Fruit fly (Drosophila melanogaster) whole organism, prepupa: Measurements from ENCODE around the gene CG18294.
A peak's percentile ranks its signal among the peaks of the same experiment; 100 is the strongest.
"Not testable (repeated sequence)": the region's sequence is repeated elsewhere in the genome, so short reads cannot be mapped to it uniquely, and the experiment has no call there.

ENCODE experiments used
- CG10631 ChIP-seq: fragments of 200-800 bp; sonication (Bioruptor generic); optimal IDR thresholded peaks from 2 replicates; lab custom pipeline; 2016; ENCODE audit warnings: missing biosample characterization, missing genetic modification characterization
- CG11294 ChIP-seq: fragments of 200-800 bp; sonication (Bioruptor generic); IDR thresholded peaks from 2 replicates; pipeline ENCODE4 v1.3.6; 2022; ENCODE audit warnings: missing biosample characterization, missing genetic modification characterization
- CG15336 ChIP-seq: fragments of 200-800 bp; sonication (Bioruptor generic); IDR thresholded peaks from 2 replicates; pipeline ENCODE4 v1.3.6; 2022; ENCODE audit warnings: missing biosample characterization, missing genetic modification characterization
- CG16779 ChIP-seq: fragments of 200-800 bp; sonication (Bioruptor generic); optimal IDR thresholded peaks from 3 replicates; lab custom pipeline; 2017; ENCODE audit warnings: missing biosample characterization, mild to moderate bottlenecking, missing genetic modification characterization
- CG3032 ChIP-seq: fragments of 200-800 bp; optimal IDR thresholded peaks from 2 replicates; lab custom pipeline; 2019; ENCODE audit warnings: missing biosample characterization, mild to moderate bottlenecking, missing genetic modification characterization, moderate library complexity
- CG31627 ChIP-seq: fragments of 200-800 bp; sonication (Bioruptor generic); optimal IDR thresholded peaks from 3 replicates; lab custom pipeline; 2016; ENCODE audit warnings: missing biosample characterization, missing genetic modification characterization
- CG32006 ChIP-seq: fragments of 200-800 bp; sonication (Bioruptor generic); optimal IDR thresholded peaks from 3 replicates; lab custom pipeline; 2017; ENCODE audit warnings: missing biosample characterization, mild to moderate bottlenecking, missing genetic modification characterization
- CG3919 ChIP-seq: fragments of 200-800 bp; sonication (Bioruptor generic); optimal IDR thresholded peaks from 3 replicates; lab custom pipeline; 2016; ENCODE audit warnings: missing biosample characterization, missing genetic modification characterization
- CG4318 ChIP-seq: fragments of 200-800 bp; sonication (Bioruptor generic); optimal IDR thresholded peaks from 3 replicates; lab custom pipeline; 2017; ENCODE audit warnings: missing biosample characterization, mild to moderate bottlenecking, missing genetic modification characterization
- CG6163 ChIP-seq: fragments of 200-800 bp; sonication (Bioruptor generic); IDR thresholded peaks from 3 replicates; pipeline ENCODE4 v1.3.6; 2022; ENCODE audit warnings: missing biosample characterization, missing genetic modification characterization
- CG6276 ChIP-seq: fragments of 200-800 bp; sonication (Bioruptor generic); optimal IDR thresholded peaks from 2 replicates; lab custom pipeline; 2017; ENCODE audit warnings: missing biosample characterization, mild to moderate bottlenecking, missing genetic modification characterization
- CG6808 ChIP-seq: fragments of 200-800 bp; sonication (Bioruptor generic); optimal IDR thresholded peaks from 3 replicates; lab custom pipeline; 2017; ENCODE audit warnings: missing biosample characterization, missing genetic modification characterization, mild to moderate bottlenecking, moderate library complexity, missing genetic modification reagents
- CG6854 ChIP-seq: fragments of 200-800 bp; sonication (Bioruptor generic); optimal IDR thresholded peaks from 2 replicates; lab custom pipeline; 2017; ENCODE audit warnings: missing biosample characterization, mild to moderate bottlenecking, missing genetic modification characterization
- CG7368 ChIP-seq: fragments of 200-800 bp; sonication (Bioruptor generic); optimal IDR thresholded peaks from 3 replicates; lab custom pipeline; 2016; ENCODE audit warnings: missing biosample characterization, missing genetic modification characterization
- CG8119 ChIP-seq: fragments of 200-800 bp; sonication (Bioruptor generic); IDR thresholded peaks from 3 replicates; pipeline ENCODE4 v1.3.6; 2022; ENCODE audit warnings: missing biosample characterization, missing genetic modification characterization
- Eip75B ChIP-seq: fragments of 200-800 bp; sonication (Bioruptor generic); optimal IDR thresholded peaks from 3 replicates; lab custom pipeline; 2016; ENCODE audit warnings: missing biosample characterization, missing genetic modification characterization
- Eip78C ChIP-seq: fragments of 200-800 bp; sonication (Bioruptor generic); peaks from one replicate; lab custom pipeline; 2016; ENCODE audit warnings: missing biosample characterization, missing genetic modification characterization
- Eip93F ChIP-seq: fragments of 200-800 bp; sonication (Bioruptor generic); optimal IDR thresholded peaks from 2 replicates; lab custom pipeline; 2016; ENCODE audit warnings: missing biosample characterization, mild to moderate bottlenecking, missing genetic modification characterization
- Ets96B ChIP-seq: fragments of 200-800 bp; optimal IDR thresholded peaks from 2 replicates; lab custom pipeline; 2019; ENCODE audit warnings: missing biosample characterization, mild to moderate bottlenecking, missing genetic modification characterization, moderate library complexity
- Gug ChIP-seq: fragments of 200-800 bp; sonication (Bioruptor generic); IDR thresholded peaks from 2 replicates; pipeline ENCODE4 v1.3.6; 2022; ENCODE audit warnings: missing biosample characterization, missing genetic modification characterization
- Hr38 ChIP-seq: sonication (Bioruptor generic); optimal IDR thresholded peaks from 2 replicates; lab custom pipeline; 2016; ENCODE audit warnings: missing biosample characterization, missing genetic modification characterization
- Hr39 ChIP-seq: fragments of 200-800 bp; sonication (Bioruptor generic); optimal IDR thresholded peaks from 2 replicates; lab custom pipeline; 2016; ENCODE audit warnings: missing biosample characterization, missing genetic modification characterization
- Hr4 ChIP-seq: fragments of 200-800 bp; sonication (Bioruptor generic); optimal IDR thresholded peaks from 3 replicates; lab custom pipeline; 2016; ENCODE audit warnings: missing biosample characterization, missing genetic modification characterization
- Lpt ChIP-seq: fragments of 200-800 bp; sonication (Bioruptor generic); optimal IDR thresholded peaks from 3 replicates; lab custom pipeline; 2016; ENCODE audit warnings: missing biosample characterization, missing genetic modification characterization
- Smox ChIP-seq: fragments of 200-800 bp; sonication (Bioruptor generic); optimal IDR thresholded peaks from 3 replicates; lab custom pipeline; 2016; ENCODE audit warnings: missing biosample characterization, missing genetic modification characterization
- Sox15 ChIP-seq: fragments of 200-800 bp; sonication (Bioruptor generic); optimal IDR thresholded peaks from 3 replicates; lab custom pipeline; 2016; ENCODE audit warnings: missing biosample characterization, missing genetic modification characterization
- acj6 ChIP-seq: fragments of 200-800 bp; sonication (Bioruptor generic); optimal IDR thresholded peaks from 3 replicates; lab custom pipeline; 2016; ENCODE audit warnings: missing biosample characterization, missing genetic modification characterization
- cyc ChIP-seq: fragments of 200-800 bp; sonication (Bioruptor generic); optimal IDR thresholded peaks from 3 replicates; lab custom pipeline; 2016; ENCODE audit warnings: missing biosample characterization, missing genetic modification characterization
- eg ChIP-seq: fragments of 200-800 bp; sonication (Bioruptor generic); IDR thresholded peaks from 3 replicates; pipeline ENCODE4 v1.3.6; 2022; ENCODE audit warnings: missing biosample characterization, missing genetic modification characterization
- esn ChIP-seq: fragments of 200-800 bp; sonication (Bioruptor generic); optimal IDR thresholded peaks from 2 replicates; lab custom pipeline; 2016; ENCODE audit warnings: missing biosample characterization, mild to moderate bottlenecking, missing genetic modification characterization, moderate library complexity
- fd59A ChIP-seq: fragments of 200-800 bp; sonication (Bioruptor generic); optimal IDR thresholded peaks from 2 replicates; lab custom pipeline; 2017; ENCODE audit warnings: missing biosample characterization, mild to moderate bottlenecking, missing genetic modification characterization, missing genetic modification reagents
- fd85E ChIP-seq: fragments of 200-800 bp; sonication (Bioruptor generic); optimal IDR thresholded peaks from 3 replicates; lab custom pipeline; 2016; ENCODE audit warnings: missing biosample characterization, missing genetic modification characterization
- fkh ChIP-seq: fragments of 200-800 bp; sonication (Bioruptor generic); optimal IDR thresholded peaks from 3 replicates; lab custom pipeline; 2017; ENCODE audit warnings: missing biosample characterization, mild to moderate bottlenecking, missing genetic modification characterization, moderate library complexity
- lz ChIP-seq: fragments of 200-800 bp; sonication (Bioruptor generic); optimal IDR thresholded peaks from 3 replicates; lab custom pipeline; 2016; ENCODE audit warnings: missing biosample characterization, missing genetic modification characterization
- net ChIP-seq: fragments of 200-800 bp; sonication (Bioruptor generic); optimal IDR thresholded peaks from 3 replicates; lab custom pipeline; 2016; ENCODE audit warnings: missing biosample characterization, missing genetic modification characterization
- salr ChIP-seq, 2 experiments: fragments of 200-800 bp; sonication (Bioruptor generic); optimal IDR thresholded peaks; 3 replicates each; lab custom pipeline; 2016 to 2018; ENCODE audit warnings: missing biosample characterization in 2 of 2, missing genetic modification characterization in 2 of 2, mild to moderate bottlenecking in 1 of 2
- spab ChIP-seq: fragments of 200-800 bp; sonication (Bioruptor generic); optimal IDR thresholded peaks from 2 replicates; lab custom pipeline; 2017; ENCODE audit warnings: missing biosample characterization, mild to moderate bottlenecking, missing genetic modification characterization, missing genetic modification reagents
- svp ChIP-seq: fragments of 200-800 bp; sonication (Bioruptor generic); peaks from one replicate; lab custom pipeline; 2016; ENCODE audit warnings: missing biosample characterization, missing genetic modification characterization
- vri ChIP-seq: fragments of 200-800 bp; sonication (Bioruptor generic); optimal IDR thresholded peaks from 3 replicates; lab custom pipeline; 2016; ENCODE audit warnings: missing biosample characterization, mild to moderate bottlenecking, missing genetic modification characterization

Gene CG18294

dm6 chr3L:19475478-19475877 is at the start of gene CG18294, which contains the start of gene CG32213:
CG18294 (minus strand) TSS chr3L:19475578.
CG32213 (plus strand) TSS chr3L:19475839.
- not testable (repeated sequence) for TF ChIP-seq CG6808, cyc, svp (GFP tag; lab: Kevin White, UChicago)

- TF ChIP-seq CG6854 (GFP tag; lab: Kevin White, UChicago) (no peak), Gug (GFP tag; lab: Robert Waterston, UW) (no peak), CG31627 (GFP tag; lab: Kevin White, UChicago) (no peak), Sox15 (GFP tag; lab: Kevin White, UChicago) (no peak), net (GFP tag; lab: Kevin White, UChicago) (no peak), CG6276 (GFP tag; lab: Kevin White, UChicago) (peak; percentile 37), CG8119 (GFP tag; lab: Robert Waterston, UW) (peak; percentile 67), Eip93F (GFP tag; lab: Kevin White, UChicago) (no peak), CG3919 (GFP tag; lab: Kevin White, UChicago) (no peak), CG15336 (GFP tag; lab: Robert Waterston, UW) (peak; percentile 62), fd59A (no peak), acj6 (GFP tag; lab: Kevin White, UChicago) (no peak), spab (GFP tag; lab: Kevin White, UChicago) (no peak), Smox (GFP tag; lab: Kevin White, UChicago) (no peak), svp (GFP tag; lab: Kevin White, UChicago) (peak; percentile 28), CG32006 (GFP tag; lab: Kevin White, UChicago) (peak; percentile 14), Ets96B (tag; lab: Kevin White, UChicago) (no peak), CG6808 (GFP tag; lab: Kevin White, UChicago) (no peak), fd85E (GFP tag; lab: Kevin White, UChicago) (no peak), CG10631 (GFP tag; lab: Kevin White, UChicago) (no peak), CG3032 (no peak), CG11294 (GFP tag; lab: Robert Waterston, UW) (peak; percentile 29; the same call in 1 of the 2 replicates), eg (GFP tag; lab: Robert Waterston, UW) (peak; percentile 41; the same call in 1 of the 3 replicates)
Measured at dm6 chr3L:19524690-19525089, 49.3 kb upstream of the CG18294 start.

- TF ChIP-seq eg (GFP tag; lab: Robert Waterston, UW) (0 out of 3 replicates have a peak, but pooled peaks have one; percentile 29), acj6 (GFP tag; lab: Kevin White, UChicago) (no peak)
Measured at dm6 chr3L:19521093-19521492, 45.7 kb upstream of the CG18294 start.

dm6 chr3L:19520645-19521044 is 45.3 kb upstream of the CG18294 start, which contains the start of gene Cpr76Bc:
Cpr76Bc (plus strand) TSS chr3L:19520945.
- no peak for TF ChIP-seq esn (GFP tag; lab: Kevin White, UChicago)
- peak; percentile 36; the same call in 1 of the 2 replicates for TF ChIP-seq CG15336 (GFP tag; lab: Robert Waterston, UW)
- TF ChIP-seq lz (GFP tag; lab: Kevin White, UChicago) = no peak
- TF ChIP-seq Lpt = peak; percentile 4
- no peak for TF ChIP-seq CG8119 (GFP tag; lab: Robert Waterston, UW)
- TF ChIP-seq salr (GFP tag; optimal IDR thresholded peaks at IDR 0.05; lab: Kevin White, UChicago) = no peak
- TF ChIP-seq eg (GFP tag; lab: Robert Waterston, UW) = no peak
- no peak for TF ChIP-seq CG7368 (GFP tag; lab: Kevin White, UChicago)
- no peak for TF ChIP-seq Smox (GFP tag; lab: Kevin White, UChicago)
- TF ChIP-seq CG4318 (GFP tag; lab: Kevin White, UChicago) = no peak
- peak; percentile 18 for TF ChIP-seq Eip78C (GFP tag; lab: Kevin White, UChicago)
- TF ChIP-seq, all 60 proteins: peak for 3

- TF ChIP-seq fd59A = no peak
- no peak for TF ChIP-seq lz (GFP tag; lab: Kevin White, UChicago)
- no peak for TF ChIP-seq Sox15 (GFP tag; lab: Kevin White, UChicago)
- TF ChIP-seq CG16779 (tag; lab: Kevin White, UChicago) = no peak
- no peak for TF ChIP-seq fd85E (GFP tag; lab: Kevin White, UChicago)
- TF ChIP-seq cyc (GFP tag; lab: Kevin White, UChicago) = no peak
- TF ChIP-seq net (GFP tag; lab: Kevin White, UChicago) = no peak
- no peak for TF ChIP-seq Eip75B (GFP tag; lab: Kevin White, UChicago)
- TF ChIP-seq Gug (GFP tag; lab: Robert Waterston, UW) = no peak
- TF ChIP-seq Hr39 (GFP tag; lab: Kevin White, UChicago) = no peak
- no peak for TF ChIP-seq fkh
- no peak for TF ChIP-seq CG10631 (GFP tag; lab: Kevin White, UChicago)
- no peak for TF ChIP-seq CG4318 (GFP tag; lab: Kevin White, UChicago)
- no peak for TF ChIP-seq CG31627 (GFP tag; lab: Kevin White, UChicago)
- TF ChIP-seq Eip78C (GFP tag; lab: Kevin White, UChicago) = no peak
- no peak for TF ChIP-seq vri (GFP tag; lab: Kevin White, UChicago)
- TF ChIP-seq Hr4 = no peak
- no peak for TF ChIP-seq eg (GFP tag; lab: Robert Waterston, UW)
- no peak for TF ChIP-seq Hr38 (GFP tag; lab: Kevin White, UChicago)
- no peak for TF ChIP-seq CG6163 (GFP tag; lab: Robert Waterston, UW)
Measured at dm6 chr3L:19519349-19519748, 44.0 kb upstream of the CG18294 start, which contains the start of gene Cpr76Bb. Cpr76Bb (plus strand) TSS chr3L:19519649.
